Worm (Caenorhabditis elegans): ENCODE data around the gene T14B4.9.

T14B4.9 gene

DNA sequence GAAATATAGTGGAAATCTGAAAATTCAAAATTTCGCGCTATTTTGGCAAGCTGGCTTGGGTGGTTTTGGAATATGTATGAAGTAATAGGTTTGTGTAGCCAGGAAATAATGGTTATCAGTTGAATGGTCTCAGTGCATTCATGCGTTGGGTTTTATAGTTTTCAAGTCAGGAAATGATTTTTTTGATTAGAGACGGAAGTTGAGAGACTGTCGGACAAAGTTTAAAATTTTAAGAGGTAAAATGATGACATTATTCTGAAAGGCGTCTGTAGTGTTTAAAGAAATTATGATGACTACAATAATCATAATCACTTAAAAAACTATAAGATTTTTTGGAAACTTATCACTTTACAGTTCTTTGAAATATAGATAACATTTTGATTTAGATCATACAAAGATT lies 32.1 kb downstream of the T14B4.9 start, which contains the start of gene C18H9.6:
Gene C18H9.6, minus strand, starts transcription at position 129 of the 400 bp plus-strand sequence.
- TF ChIP-seq ets-4 (GFP tag; optimal IDR thresholded peaks at IDR 0.05), result peak; percentile 19
- TF ChIP-seq K12H6.12 (tag; optimal IDR thresholded peaks at IDR 0.05), result no peak
- TF ChIP-seq Y95B8A.8 (GFP tag; IDR thresholded peaks at IDR 0.05), result no peak
- no peak for TF ChIP-seq tbx-9 (tag; optimal IDR thresholded peaks at IDR 0.05; ENCODE audit: borderline replicate concordance)
- TF ChIP-seq T26A5.8 (tag; optimal IDR thresholded peaks at IDR 0.05), result no peak
- TF ChIP-seq nhr-27 (tag; optimal IDR thresholded peaks at IDR 0.05), result no peak
- no peak for TF ChIP-seq gei-17 (GFP tag; optimal IDR thresholded peaks at IDR 0.05)
- no peak for TF ChIP-seq ZK185.1 (tag; optimal IDR thresholded peaks at IDR 0.05; ENCODE audit: poor library complexity, severe bottlenecking)
- TF ChIP-seq ztf-22 (GFP tag; optimal IDR thresholded peaks at IDR 0.05), result peak; percentile 30
- no peak for TF ChIP-seq fkh-3 (tag; optimal IDR thresholded peaks at IDR 0.05)
- TF ChIP-seq ceh-79 (tag; optimal IDR thresholded peaks at IDR 0.05), result no peak
- TF ChIP-seq atf-7 (tag; optimal IDR thresholded peaks at IDR 0.05), result peak; percentile 30
- TF ChIP-seq nhr-80 (tag; optimal IDR thresholded peaks at IDR 0.05), result peak; percentile 86
- no peak for TF ChIP-seq F57A8.1 (GFP tag; optimal IDR thresholded peaks at IDR 0.05)
- no peak for TF ChIP-seq F49E8.2 (tag; optimal IDR thresholded peaks at IDR 0.05; ENCODE audit: insufficient read depth)

DNA sequence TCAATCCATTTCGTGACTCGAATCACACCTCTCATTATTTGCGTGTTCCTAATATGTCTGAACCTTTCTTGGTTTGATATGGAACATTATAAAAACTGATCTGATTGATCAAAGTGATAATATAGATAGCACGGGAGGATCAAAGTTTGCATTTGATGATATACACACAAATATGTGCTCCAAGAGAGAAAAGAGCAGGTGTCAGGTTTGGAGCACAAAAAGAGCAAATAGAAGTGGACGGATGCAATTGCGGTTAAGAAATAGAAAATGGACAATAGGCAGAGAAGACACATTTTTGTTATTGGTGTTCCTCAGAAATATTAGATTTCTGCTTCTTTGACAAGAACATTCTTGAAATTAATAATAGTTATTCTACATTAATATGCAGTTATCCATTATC lies 34.8 kb downstream of the T14B4.9 start, which contains the start of gene C18H9.1:
Gene C18H9.1, plus strand, starts transcription at position 301 of the 400 bp plus-strand sequence.
- TF ChIP-seq Y95B8A.8 (GFP tag; IDR thresholded peaks at IDR 0.05) (no peak), gei-17 (GFP tag; optimal IDR thresholded peaks at IDR 0.05) (no peak), unc-62 (GFP tag; optimal IDR thresholded peaks at IDR 0.05) (no peak), hmg-20 (GFP tag; IDR thresholded peaks at IDR 0.05) (no peak), xnd-1 (tag; optimal IDR thresholded peaks at IDR 0.05) (no peak), dpff-1 (tag; optimal IDR thresholded peaks at IDR 0.05) (no peak), zfh-2 (GFP tag; conservative IDR thresholded peaks at IDR 0.05) (no peak), die-1 (tag; optimal IDR thresholded peaks at IDR 0.05) (no peak), ama-1 (optimal IDR thresholded peaks at IDR 0.05) (no peak), ama-1 (GFP tag; optimal IDR thresholded peaks at IDR 0.05) (no peak), atf-7 (tag; optimal IDR thresholded peaks at IDR 0.05) (no peak), ceh-40 (GFP tag; IDR thresholded peaks at IDR 0.05) (no peak), madf-6 (GFP tag; IDR thresholded peaks at IDR 0.05) (no peak), let-607 (tag; optimal IDR thresholded peaks at IDR 0.05) (no peak), him-1 (tag; optimal IDR thresholded peaks at IDR 0.05) (no peak)

ce11 chrII:6695388-6695787 lies 38.2 kb downstream of the T14B4.9 start, which contains the start of gene C18H9.5:
Gene C18H9.5, minus strand, starts transcription at chrII:6695566.
- TF ChIP-seq xnd-1 (tag; optimal IDR thresholded peaks at IDR 0.05) (no peak), madf-10 (tag; optimal IDR thresholded peaks at IDR 0.05) (no peak), nhr-90 (tag; optimal IDR thresholded peaks at IDR 0.05) (no peak), nfyb-1 (GFP tag; IDR thresholded peaks at IDR 0.05) (no peak), B0019.2 (GFP tag; conservative IDR thresholded peaks at IDR 0.05) (no peak), B0336.3 (GFP tag; IDR thresholded peaks at IDR 0.05) (no peak), lin-26 (GFP tag; IDR thresholded peaks at IDR 0.05) (no peak), snpc-1.3 (tag; optimal IDR thresholded peaks at IDR 0.05; ENCODE audit: insufficient read depth) (no peak), cebp-1 (GFP tag; IDR thresholded peaks at IDR 0.05) (no peak), cebp-1 (tag; optimal IDR thresholded peaks at IDR 0.05) (no peak), lin-54 (GFP tag; optimal IDR thresholded peaks at IDR 0.05) (no peak), ceh-79 (tag; optimal IDR thresholded peaks at IDR 0.05) (no peak), B0035.1 (tag; optimal IDR thresholded peaks at IDR 0.05) (no peak), ztf-25 (GFP tag; IDR thresholded peaks at IDR 0.05) (no peak)

All from whole organism, young adult.